Fruit fly (Drosophila melanogaster) whole organism, prepupa: ENCODE measurements around the gene CG5850.

Experiments used
- CG10631 ChIP-seq: fragments of 200-800 bp; sonication (Bioruptor generic); optimal IDR thresholded peaks from 2 replicates; lab custom pipeline; 2016; ENCODE audit warnings: missing biosample characterization, missing genetic modification characterization
- CG10669 ChIP-seq: fragments of 200-800 bp; sonication (Bioruptor generic); optimal IDR thresholded peaks from 3 replicates; lab custom pipeline; 2018; ENCODE audit warnings: missing biosample characterization, mild to moderate bottlenecking, missing genetic modification characterization, moderate library complexity
- CG11294 ChIP-seq: fragments of 200-800 bp; sonication (Bioruptor generic); IDR thresholded peaks from 2 replicates; pipeline ENCODE4 v1.3.6; 2022; ENCODE audit warnings: missing biosample characterization, missing genetic modification characterization
- CG11762 ChIP-seq: fragments of 200-800 bp; sonication (Bioruptor generic); optimal IDR thresholded peaks from 3 replicates; lab custom pipeline; 2016; ENCODE audit warnings: missing biosample characterization, missing genetic modification characterization; ENCODE audit not compliant: insufficient read depth
- CG11902 ChIP-seq: fragments of 200-800 bp; sonication (Bioruptor generic); optimal IDR thresholded peaks from 3 replicates; lab custom pipeline; 2016; ENCODE audit warnings: missing biosample characterization, missing genetic modification characterization
- CG15336 ChIP-seq: fragments of 200-800 bp; sonication (Bioruptor generic); IDR thresholded peaks from 2 replicates; pipeline ENCODE4 v1.3.6; 2022; ENCODE audit warnings: missing biosample characterization, missing genetic modification characterization
- CG1621 ChIP-seq: fragments of 200-800 bp; sonication (Bioruptor generic); optimal IDR thresholded peaks from 3 replicates; lab custom pipeline; 2018; ENCODE audit warnings: missing biosample characterization, mild to moderate bottlenecking, missing genetic modification characterization
- CG16779 ChIP-seq: fragments of 200-800 bp; sonication (Bioruptor generic); optimal IDR thresholded peaks from 3 replicates; lab custom pipeline; 2017; ENCODE audit warnings: missing biosample characterization, mild to moderate bottlenecking, missing genetic modification characterization
- CG3032 ChIP-seq: fragments of 200-800 bp; optimal IDR thresholded peaks from 2 replicates; lab custom pipeline; 2019; ENCODE audit warnings: missing biosample characterization, mild to moderate bottlenecking, missing genetic modification characterization, moderate library complexity
- CG32006 ChIP-seq: fragments of 200-800 bp; sonication (Bioruptor generic); optimal IDR thresholded peaks from 3 replicates; lab custom pipeline; 2017; ENCODE audit warnings: missing biosample characterization, mild to moderate bottlenecking, missing genetic modification characterization
- CG34406 ChIP-seq: fragments of 200-800 bp; sonication (Bioruptor generic); optimal IDR thresholded peaks from 3 replicates; lab custom pipeline; 2016; ENCODE audit warnings: missing biosample characterization, missing genetic modification characterization
- CG6163 ChIP-seq: fragments of 200-800 bp; sonication (Bioruptor generic); IDR thresholded peaks from 3 replicates; pipeline ENCODE4 v1.3.6; 2022; ENCODE audit warnings: missing biosample characterization, missing genetic modification characterization
- CG6276 ChIP-seq: fragments of 200-800 bp; sonication (Bioruptor generic); optimal IDR thresholded peaks from 2 replicates; lab custom pipeline; 2017; ENCODE audit warnings: missing biosample characterization, mild to moderate bottlenecking, missing genetic modification characterization
- CG6792 ChIP-seq: fragments of 200-800 bp; sonication (Bioruptor generic); optimal IDR thresholded peaks from 3 replicates; lab custom pipeline; 2016; ENCODE audit warnings: missing biosample characterization, missing genetic modification characterization
- CG6808 ChIP-seq: fragments of 200-800 bp; sonication (Bioruptor generic); optimal IDR thresholded peaks from 3 replicates; lab custom pipeline; 2017; ENCODE audit warnings: missing biosample characterization, missing genetic modification characterization, mild to moderate bottlenecking, moderate library complexity, missing genetic modification reagents
- CG6854 ChIP-seq: fragments of 200-800 bp; sonication (Bioruptor generic); optimal IDR thresholded peaks from 2 replicates; lab custom pipeline; 2017; ENCODE audit warnings: missing biosample characterization, mild to moderate bottlenecking, missing genetic modification characterization
- CG7368 ChIP-seq: fragments of 200-800 bp; sonication (Bioruptor generic); optimal IDR thresholded peaks from 3 replicates; lab custom pipeline; 2016; ENCODE audit warnings: missing biosample characterization, missing genetic modification characterization
- CG8119 ChIP-seq: fragments of 200-800 bp; sonication (Bioruptor generic); IDR thresholded peaks from 3 replicates; pipeline ENCODE4 v1.3.6; 2022; ENCODE audit warnings: missing biosample characterization, missing genetic modification characterization
- CG8632 ChIP-seq: fragments of 200-800 bp; sonication (Bioruptor generic); optimal IDR thresholded peaks from 3 replicates; lab custom pipeline; 2016; ENCODE audit warnings: missing biosample characterization, missing genetic modification characterization
- CG9139 ChIP-seq: fragments of 200-800 bp; sonication (Bioruptor generic); optimal IDR thresholded peaks from 3 replicates; lab custom pipeline; 2017; ENCODE audit warnings: missing biosample characterization, mild to moderate bottlenecking, missing genetic modification characterization
- Eip78C ChIP-seq: fragments of 200-800 bp; sonication (Bioruptor generic); peaks from one replicate; lab custom pipeline; 2016; ENCODE audit warnings: missing biosample characterization, missing genetic modification characterization
- Ets21C ChIP-seq: fragments of 200-800 bp; sonication (Bioruptor generic); optimal IDR thresholded peaks from 3 replicates; lab custom pipeline; 2016; ENCODE audit warnings: missing biosample characterization, missing genetic modification characterization
- Ets96B ChIP-seq: fragments of 200-800 bp; optimal IDR thresholded peaks from 2 replicates; lab custom pipeline; 2019; ENCODE audit warnings: missing biosample characterization, mild to moderate bottlenecking, missing genetic modification characterization, moderate library complexity
- Gug ChIP-seq: fragments of 200-800 bp; sonication (Bioruptor generic); IDR thresholded peaks from 2 replicates; pipeline ENCODE4 v1.3.6; 2022; ENCODE audit warnings: missing biosample characterization, missing genetic modification characterization
- Hr38 ChIP-seq: sonication (Bioruptor generic); optimal IDR thresholded peaks from 2 replicates; lab custom pipeline; 2016; ENCODE audit warnings: missing biosample characterization, missing genetic modification characterization
- Hr39 ChIP-seq: fragments of 200-800 bp; sonication (Bioruptor generic); optimal IDR thresholded peaks from 2 replicates; lab custom pipeline; 2016; ENCODE audit warnings: missing biosample characterization, missing genetic modification characterization
- Lpt ChIP-seq: fragments of 200-800 bp; sonication (Bioruptor generic); optimal IDR thresholded peaks from 3 replicates; lab custom pipeline; 2016; ENCODE audit warnings: missing biosample characterization, missing genetic modification characterization
- Met ChIP-seq: fragments of 200-800 bp; sonication (Bioruptor generic); optimal IDR thresholded peaks from 3 replicates; lab custom pipeline; 2016; ENCODE audit warnings: missing biosample characterization, missing genetic modification characterization
- Smox ChIP-seq: fragments of 200-800 bp; sonication (Bioruptor generic); optimal IDR thresholded peaks from 3 replicates; lab custom pipeline; 2016; ENCODE audit warnings: missing biosample characterization, missing genetic modification characterization
- acj6 ChIP-seq: fragments of 200-800 bp; sonication (Bioruptor generic); optimal IDR thresholded peaks from 3 replicates; lab custom pipeline; 2016; ENCODE audit warnings: missing biosample characterization, missing genetic modification characterization
- dac ChIP-seq: fragments of 200-800 bp; sonication (Bioruptor generic); optimal IDR thresholded peaks from 2 replicates; lab custom pipeline; 2017; ENCODE audit warnings: missing biosample characterization, mild to moderate bottlenecking, missing genetic modification characterization
- dsx ChIP-seq: fragments of 200-800 bp; optimal IDR thresholded peaks from 3 replicates; lab custom pipeline; 2019; ENCODE audit warnings: missing biosample characterization, mild to moderate bottlenecking, missing genetic modification characterization, moderate library complexity; ENCODE audit not compliant: poor library complexity, severe bottlenecking
- eg ChIP-seq: fragments of 200-800 bp; sonication (Bioruptor generic); IDR thresholded peaks from 3 replicates; pipeline ENCODE4 v1.3.6; 2022; ENCODE audit warnings: missing biosample characterization, missing genetic modification characterization
- esn ChIP-seq: fragments of 200-800 bp; sonication (Bioruptor generic); optimal IDR thresholded peaks from 2 replicates; lab custom pipeline; 2016; ENCODE audit warnings: missing biosample characterization, mild to moderate bottlenecking, missing genetic modification characterization, moderate library complexity
- fd85E ChIP-seq: fragments of 200-800 bp; sonication (Bioruptor generic); optimal IDR thresholded peaks from 3 replicates; lab custom pipeline; 2016; ENCODE audit warnings: missing biosample characterization, missing genetic modification characterization
- fkh ChIP-seq: fragments of 200-800 bp; sonication (Bioruptor generic); optimal IDR thresholded peaks from 3 replicates; lab custom pipeline; 2017; ENCODE audit warnings: missing biosample characterization, mild to moderate bottlenecking, missing genetic modification characterization, moderate library complexity
- lz ChIP-seq: fragments of 200-800 bp; sonication (Bioruptor generic); optimal IDR thresholded peaks from 3 replicates; lab custom pipeline; 2016; ENCODE audit warnings: missing biosample characterization, missing genetic modification characterization
- net ChIP-seq: fragments of 200-800 bp; sonication (Bioruptor generic); optimal IDR thresholded peaks from 3 replicates; lab custom pipeline; 2016; ENCODE audit warnings: missing biosample characterization, missing genetic modification characterization
- pdm3 ChIP-seq: fragments of 200-800 bp; sonication (Bioruptor generic); optimal IDR thresholded peaks from 3 replicates; lab custom pipeline; 2016; ENCODE audit warnings: missing biosample characterization, missing genetic modification characterization
- salr ChIP-seq, 2 experiments: fragments of 200-800 bp; sonication (Bioruptor generic); optimal IDR thresholded peaks; 3 replicates each; lab custom pipeline; 2016 to 2018; ENCODE audit warnings: missing biosample characterization in 2 of 2, missing genetic modification characterization in 2 of 2, mild to moderate bottlenecking in 1 of 2
- spab ChIP-seq: fragments of 200-800 bp; sonication (Bioruptor generic); optimal IDR thresholded peaks from 2 replicates; lab custom pipeline; 2017; ENCODE audit warnings: missing biosample characterization, mild to moderate bottlenecking, missing genetic modification characterization, missing genetic modification reagents
- ss ChIP-seq, 2 experiments: fragments of 200-800 bp; sonication (Bioruptor generic); optimal IDR thresholded peaks; 2 replicates in 1 of 2; 3 replicates in 1 of 2; lab custom pipeline; 2017 to 2018; ENCODE audit warnings: mild to moderate bottlenecking in 2 of 2, missing biosample characterization in 2 of 2, missing genetic modification characterization in 2 of 2, moderate library complexity in 1 of 2
- svp ChIP-seq: fragments of 200-800 bp; sonication (Bioruptor generic); peaks from one replicate; lab custom pipeline; 2016; ENCODE audit warnings: missing biosample characterization, missing genetic modification characterization
- topi ChIP-seq: fragments of 200-800 bp; sonication (Bioruptor generic); optimal IDR thresholded peaks from 3 replicates; lab custom pipeline; 2016; ENCODE audit warnings: missing biosample characterization, missing genetic modification characterization
- vri ChIP-seq: fragments of 200-800 bp; sonication (Bioruptor generic); optimal IDR thresholded peaks from 3 replicates; lab custom pipeline; 2016; ENCODE audit warnings: missing biosample characterization, mild to moderate bottlenecking, missing genetic modification characterization

The CG5850 gene

DNA sequence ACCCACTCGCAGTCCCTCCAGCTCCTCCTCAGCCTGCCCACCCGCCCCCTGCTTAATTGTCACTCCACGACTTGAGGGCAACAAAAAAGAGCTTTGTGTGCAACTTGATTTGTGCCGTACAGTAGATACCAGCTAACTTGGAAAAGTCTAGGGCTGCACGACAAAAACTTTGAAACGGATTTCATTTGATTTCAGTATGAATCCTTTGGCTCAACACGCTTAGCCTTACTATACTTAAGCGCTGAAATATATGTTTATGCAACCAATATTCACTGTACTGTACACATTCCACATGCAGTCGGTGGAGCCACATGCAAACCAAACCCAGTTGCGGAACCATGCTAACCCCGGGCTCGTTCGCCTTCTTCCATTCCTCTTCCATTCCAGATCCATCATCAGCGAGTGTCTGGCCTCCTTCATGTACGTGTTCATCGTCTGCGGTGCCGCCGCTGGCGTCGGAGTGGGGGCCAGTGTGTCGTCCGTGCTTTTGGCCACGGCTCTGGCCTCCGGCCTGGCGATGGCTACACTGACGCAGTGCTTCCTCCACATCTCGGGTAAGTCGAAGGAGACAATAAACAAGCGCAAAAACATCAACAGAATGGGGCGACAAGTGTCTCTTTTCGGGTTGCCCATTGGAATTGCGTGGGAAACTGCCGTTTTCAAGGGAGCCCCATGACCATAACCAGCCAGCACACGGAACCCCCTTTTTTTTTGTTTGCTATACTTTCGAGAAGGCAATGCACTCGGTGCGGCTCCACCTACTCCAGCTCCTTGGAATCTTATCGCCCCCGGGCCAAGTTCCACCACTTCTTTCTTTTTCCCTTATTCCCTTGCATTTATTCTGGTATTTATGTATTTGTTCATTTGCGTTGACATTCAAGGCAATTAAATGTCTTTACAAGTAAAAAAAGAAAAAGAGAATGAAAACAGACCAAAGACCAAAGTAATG is 22.9 kb upstream of the CG5850 start (continued):
- TF ChIP-seq dac = peak; percentile 49
- TF ChIP-seq CG6276 (GFP tag; lab: Kevin White, UChicago) = peak; percentile 83
- peak; percentile 91 for TF ChIP-seq CG7368 (GFP tag; lab: Kevin White, UChicago)
- TF ChIP-seq eg = peak; percentile 94
- TF ChIP-seq Gug (GFP tag; lab: Robert Waterston, UW) = peak; percentile 88
- TF ChIP-seq Lpt (GFP tag; lab: Kevin White, UChicago) = peak; percentile 83
- peak; percentile 97 for TF ChIP-seq CG6163 (GFP tag; lab: Robert Waterston, UW)
- TF ChIP-seq CG8632 (GFP tag; lab: Kevin White, UChicago) = peak; percentile 85
- TF ChIP-seq Hr39 (GFP tag; lab: Kevin White, UChicago) = peak; percentile 93
- TF ChIP-seq CG11762 (GFP tag; lab: Kevin White, UChicago) = peak; percentile 80
- peak; percentile 93 for TF ChIP-seq CG3032 (tag; lab: Kevin White, UChicago)

DNA sequence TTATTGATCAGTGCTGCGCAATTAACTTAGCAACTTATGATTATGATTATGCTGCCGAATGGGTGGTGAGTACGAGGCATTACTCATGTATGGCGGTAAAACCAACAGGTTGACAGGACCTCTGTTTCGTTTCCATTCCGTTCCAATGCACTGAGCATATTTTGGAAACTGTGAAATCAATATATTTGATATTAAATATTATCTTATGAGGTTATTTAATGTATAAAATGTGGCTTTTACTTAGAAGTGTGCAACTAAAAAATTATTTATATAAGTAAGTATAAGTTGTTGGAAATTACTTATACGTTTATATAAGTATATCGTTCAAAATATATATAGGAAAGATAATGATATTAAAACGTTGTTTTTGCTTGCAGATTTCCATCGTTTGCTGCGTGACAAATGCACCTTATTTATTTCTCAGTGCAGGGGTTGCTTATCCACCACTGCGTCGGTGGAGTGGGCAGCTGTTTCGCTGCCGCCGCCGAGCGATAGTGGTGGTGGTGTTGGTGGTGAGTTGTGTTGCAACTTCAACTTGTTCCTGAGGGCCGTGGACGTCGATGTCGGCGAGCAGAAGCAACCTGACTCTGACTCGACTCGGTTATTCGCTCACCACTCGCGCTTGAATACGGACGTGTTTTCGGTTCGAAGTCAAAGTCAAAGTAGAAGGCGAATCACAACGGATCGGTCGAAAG is 20.5 kb upstream of the CG5850 start, which contains the start of gene bib:
TSS of gene bib (plus strand) at position 568 of the 695 bp plus-strand sequence.
- peak; percentile 90 for TF ChIP-seq CG10669 (GFP tag; lab: Kevin White, UChicago)
- peak; percentile 96 for TF ChIP-seq Eip78C (GFP tag; lab: Kevin White, UChicago)
- TF ChIP-seq eg = peak; percentile 63
- TF ChIP-seq salr (GFP tag; optimal IDR thresholded peaks at IDR 0.05; lab: Kevin White, UChicago) = peak; percentile 76 to 93
- TF ChIP-seq CG11902 (GFP tag; lab: Kevin White, UChicago) = peak; percentile 64
- TF ChIP-seq CG6792 (GFP tag; lab: Kevin White, UChicago) = peak; percentile 88
- TF ChIP-seq CG11762 (GFP tag; lab: Kevin White, UChicago) = peak; percentile 87
- TF ChIP-seq CG8632 (GFP tag; lab: Kevin White, UChicago) = peak; percentile 90
- peak; percentile 88 to 91 for TF ChIP-seq ss (GFP tag; optimal IDR thresholded peaks at IDR 0.05; lab: Kevin White, UChicago)
- peak; percentile 62 for TF ChIP-seq lz (GFP tag; lab: Kevin White, UChicago)
- TF ChIP-seq vri (GFP tag; lab: Kevin White, UChicago) = peak; percentile 79
- TF ChIP-seq CG6854 (GFP tag; lab: Kevin White, UChicago) = peak; percentile 79
- TF ChIP-seq CG11294 (GFP tag; lab: Robert Waterston, UW) = peak; percentile 54; the same call in 1 of the 2 replicates
- peak; percentile 86 for TF ChIP-seq CG9139 (GFP tag; lab: Kevin White, UChicago)
- peak; percentile 82 for TF ChIP-seq topi
- TF ChIP-seq Ets21C (GFP tag; lab: Kevin White, UChicago) = peak; percentile 50
- TF ChIP-seq CG16779 (tag; lab: Kevin White, UChicago) = peak; percentile 82
- no peak for TF ChIP-seq Hr38
- peak; percentile 85 for TF ChIP-seq Met (GFP tag; lab: Kevin White, UChicago)
- TF ChIP-seq pdm3 (GFP tag; lab: Kevin White, UChicago) = peak; percentile 82
- TF ChIP-seq svp = peak; percentile 90
- peak; percentile 80 for TF ChIP-seq CG15336 (GFP tag; lab: Robert Waterston, UW)
- peak; percentile 90 for TF ChIP-seq acj6 (GFP tag; lab: Kevin White, UChicago)
- TF ChIP-seq CG3032 (tag; lab: Kevin White, UChicago) = peak; percentile 93
- peak; percentile 92 for TF ChIP-seq CG32006 (GFP tag; lab: Kevin White, UChicago)
- peak; percentile 80 for TF ChIP-seq Smox (GFP tag; lab: Kevin White, UChicago)
- TF ChIP-seq CG6808 (GFP tag; lab: Kevin White, UChicago) = peak; percentile 90
- TF ChIP-seq dsx (GFP tag; lab: Kevin White, UChicago) = peak; percentile 91
- TF ChIP-seq fkh = peak; percentile 25
- TF ChIP-seq CG10631 (GFP tag; lab: Kevin White, UChicago) = peak; percentile 93
- peak; percentile 76 for TF ChIP-seq CG1621 (tag; lab: Kevin White, UChicago)
- peak; percentile 65 for TF ChIP-seq fd85E (GFP tag; lab: Kevin White, UChicago)
- TF ChIP-seq spab = peak; percentile 89
- peak; percentile 38 for TF ChIP-seq dac
- TF ChIP-seq esn (GFP tag; lab: Kevin White, UChicago) = peak; percentile 90
- peak; percentile 89 for TF ChIP-seq CG8119
- TF ChIP-seq net (GFP tag; lab: Kevin White, UChicago) = peak; percentile 90
- TF ChIP-seq Ets96B (tag; lab: Kevin White, UChicago) = peak; percentile 93
- peak; percentile 92 for TF ChIP-seq CG34406 (GFP tag; lab: Kevin White, UChicago)
- TF ChIP-seq Gug (GFP tag; lab: Robert Waterston, UW) = peak; percentile 41; the same call in 1 of the 2 replicates
